Fruit fly (Drosophila melanogaster): ENCODE results near the gene bin.
A peak's percentile ranks its signal among the peaks of the same experiment; 100 is the strongest.

- no peak for TF ChIP-seq D1 (tag; optimal IDR thresholded peaks at IDR 0.05)
- peak; percentile 87 for TF ChIP-seq CG8301 (tag; optimal IDR thresholded peaks at IDR 0.05)
- peak; percentile 87 for TF ChIP-seq CG14655 (GFP tag; optimal IDR thresholded peaks at IDR 0.05)
- TF ChIP-seq CG9948 (tag; optimal IDR thresholded peaks at IDR 0.05), result peak; percentile 92
- TF ChIP-seq CG4496 (GFP tag; IDR thresholded peaks at IDR 0.05), result peak; percentile 71
- peak; percentile 82 for TF ChIP-seq Pif1A (GFP tag; optimal IDR thresholded peaks at IDR 0.05)
- peak; percentile 82 for TF ChIP-seq CG34367 (tag; optimal IDR thresholded peaks at IDR 0.05)
- TF ChIP-seq CG13204 (GFP tag; optimal IDR thresholded peaks at IDR 0.05), result peak; percentile 66
Measured at dm6 chr3L:6963792-6964487, 26.5 kb upstream of the bin start.

All from whole organism, pupa.